Worm (Caenorhabditis elegans) whole organism, L4 larva: Measurements from ENCODE around the gene nlp-57.

Experiments
- D1046.2 ChIP-seq: fragments of 200-800 bp; sonication (Bioruptor generic); IDR thresholded peaks from 2 replicates; pipeline ENCODE4 v1.3.6; 2022; ENCODE audit warnings: missing genetic modification characterization, missing compliant biosample characterization
- F10B5.3 ChIP-seq: sonication (generic microtip); optimal IDR thresholded peaks from 2 replicates; lab custom pipeline; 2016; ENCODE audit warnings: mild to moderate bottlenecking, missing genetic modification characterization, missing compliant biosample characterization
- F37D6.2 ChIP-seq: sonication (generic microtip); optimal IDR thresholded peaks from 2 replicates; lab custom pipeline; 2016; ENCODE audit warnings: mild to moderate bottlenecking, missing genetic modification characterization, missing compliant biosample characterization
- F49E8.2 ChIP-seq: sonication (generic microtip); optimal IDR thresholded peaks from 2 replicates; lab custom pipeline; 2016; ENCODE audit warnings: missing compliant biosample characterization, mild to moderate bottlenecking, missing genetic modification characterization, borderline replicate concordance
- Y105C5A.15 ChIP-seq: fragments of 200-800 bp; sonication (Bioruptor generic); IDR thresholded peaks from 2 replicates; pipeline ENCODE4 v1.3.6; 2022; ENCODE audit warnings: missing genetic modification characterization, missing compliant biosample characterization
- ZK337.2 ChIP-seq: fragments of 200-800 bp; sonication (Bioruptor generic); IDR thresholded peaks from 2 replicates; pipeline ENCODE4 v1.3.6; 2022; ENCODE audit warnings: missing genetic modification reagents, missing genetic modification characterization, missing compliant biosample characterization
- aha-1 ChIP-seq: fragments of 150-350 bp; peaks from one replicate; lab custom pipeline; 2014; ENCODE audit warnings: missing biosample characterization, missing genetic modification characterization
- arid-1 ChIP-seq: fragments of 200-800 bp; sonication (Bioruptor generic); conservative IDR thresholded peaks from 2 replicates; pipeline ENCODE4 v1.3.6; 2022; ENCODE audit warnings: missing genetic modification reagents, missing genetic modification characterization, missing compliant biosample characterization
- ceh-44 ChIP-seq: fragments of 200-800 bp; sonication (Bioruptor generic); IDR thresholded peaks from 2 replicates; pipeline ENCODE4 v1.3.6; 2022; ENCODE audit warnings: missing genetic modification reagents, missing genetic modification characterization, missing compliant biosample characterization
- ctbp-1 ChIP-seq: fragments of 200-800 bp; sonication (Bioruptor generic); IDR thresholded peaks from 2 replicates; pipeline ENCODE4 v1.3.6; 2022; ENCODE audit warnings: missing genetic modification reagents, missing genetic modification characterization, missing compliant biosample characterization
- daf-12 ChIP-seq: fragments of 150-350 bp; optimal IDR thresholded peaks from 2 replicates; lab custom pipeline; 2014; ENCODE audit warnings: missing biosample characterization, missing genetic modification reagents, missing genetic modification characterization
- daf-8 ChIP-seq: fragments of 200-800 bp; sonication (Bioruptor generic); IDR thresholded peaks from 2 replicates; pipeline ENCODE4 v1.3.6; 2022; ENCODE audit warnings: missing genetic modification characterization, missing compliant biosample characterization
- dmd-6 ChIP-seq: fragments of 200-800 bp; sonication (Bioruptor generic); IDR thresholded peaks from 2 replicates; pipeline ENCODE4 v1.3.6; 2022; ENCODE audit warnings: missing genetic modification reagents, missing genetic modification characterization, missing compliant biosample characterization
- egl-43 ChIP-seq: fragments of 200-800 bp; sonication (Bioruptor generic); IDR thresholded peaks from 2 replicates; pipeline ENCODE4 v1.3.6; 2022; ENCODE audit warnings: missing genetic modification reagents, missing genetic modification characterization, missing compliant biosample characterization
- hlh-11 ChIP-seq: fragments of 200-800 bp; sonication (Bioruptor generic); optimal IDR thresholded peaks from 2 replicates; lab custom pipeline; 2018; ENCODE audit warnings: mild to moderate bottlenecking, missing genetic modification characterization, missing compliant biosample characterization
- hlh-30 ChIP-seq: sonication (generic microtip); optimal IDR thresholded peaks from 2 replicates; lab custom pipeline; 2017; ENCODE audit warnings: antibody characterized with exemption, mild to moderate bottlenecking, missing genetic modification characterization, missing compliant biosample characterization; ENCODE audit not compliant: insufficient read depth
- hmg-1.1 ChIP-seq: fragments of 200-800 bp; sonication (Bioruptor generic); IDR thresholded peaks from 2 replicates; pipeline ENCODE4 v1.3.6; 2022; ENCODE audit warnings: missing genetic modification reagents, missing genetic modification characterization, missing compliant biosample characterization
- lim-7 ChIP-seq: fragments of 200-800 bp; sonication (Bioruptor generic); IDR thresholded peaks from 2 replicates; pipeline ENCODE4 v1.3.6; 2022; ENCODE audit warnings: missing genetic modification characterization, missing compliant biosample characterization
- lin-15B ChIP-seq: fragments of 150-350 bp; sonication (generic microtip); optimal IDR thresholded peaks from 3 replicates; lab custom pipeline; 2014; ENCODE audit warnings: missing biosample characterization, missing genetic modification characterization
- lin-29 ChIP-seq: fragments of 200-800 bp; sonication (Bioruptor generic); IDR thresholded peaks from 2 replicates; pipeline ENCODE4 v1.3.6; 2022; ENCODE audit warnings: missing genetic modification reagents, missing genetic modification characterization, missing compliant biosample characterization
- lin-39 ChIP-seq: fragments of 150-350 bp; optimal IDR thresholded peaks from 2 replicates; lab custom pipeline; 2014; ENCODE audit warnings: missing biosample characterization, missing genetic modification reagents, missing genetic modification characterization
- lir-3 ChIP-seq: sonication (generic microtip); optimal IDR thresholded peaks from 2 replicates; lab custom pipeline; 2016; ENCODE audit warnings: mild to moderate bottlenecking, missing genetic modification characterization, missing compliant biosample characterization
- madf-9 ChIP-seq: fragments of 200-800 bp; sonication (Bioruptor generic); conservative IDR thresholded peaks from 2 replicates; pipeline ENCODE4 v1.3.6; 2022; ENCODE audit warnings: missing genetic modification reagents, missing genetic modification characterization, missing compliant biosample characterization
- mdl-1 ChIP-seq, 2 experiments: fragments of 150-350 bp in 1 of 2; sonication (generic microtip) in 1 of 2; optimal IDR thresholded peaks; 2 replicates each; lab custom pipeline; 2014 to 2017; ENCODE audit warnings: missing biosample characterization in 2 of 2, missing genetic modification characterization in 2 of 2
- mxl-3 ChIP-seq: fragments of 200-800 bp; sonication (Bioruptor generic); optimal IDR thresholded peaks from 2 replicates; lab custom pipeline; 2018; ENCODE audit warnings: mild to moderate bottlenecking, missing genetic modification characterization, missing compliant biosample characterization
- nhr-28 ChIP-seq: fragments of 150-350 bp; optimal IDR thresholded peaks from 2 replicates; lab custom pipeline; 2014; ENCODE audit warnings: missing biosample characterization, missing genetic modification characterization
- pha-4 ChIP-seq, 2 experiments: fragments of 150-350 bp in 1 of 2; fragments of 200-800 bp in 1 of 2; sonication (Bioruptor generic) in 1 of 2; IDR thresholded peaks in 1 of 2; optimal IDR thresholded peaks in 1 of 2; 2 replicates each; pipeline versions ENCODE4 v1.3.6 to Lab custom; 2014 to 2022; ENCODE audit warnings: missing genetic modification characterization in 2 of 2, missing genetic modification reagents in 2 of 2, missing biosample characterization in 1 of 2, missing compliant biosample characterization in 1 of 2
- saeg-2 ChIP-seq: fragments of 200-800 bp; sonication (Bioruptor generic); IDR thresholded peaks from 2 replicates; pipeline ENCODE4 v1.3.6; 2022; ENCODE audit warnings: missing genetic modification reagents, missing genetic modification characterization, missing compliant biosample characterization
- snpc-1.2 ChIP-seq: fragments of 200-800 bp; sonication (Bioruptor generic); IDR thresholded peaks from 2 replicates; pipeline ENCODE4 v1.3.6; 2022; ENCODE audit warnings: missing genetic modification reagents, missing genetic modification characterization, missing compliant biosample characterization
- snpc-4 ChIP-seq: fragments of 150-350 bp; optimal IDR thresholded peaks from 2 replicates; lab custom pipeline; 2014; ENCODE audit warnings: missing biosample characterization, missing genetic modification characterization
- tag-97 ChIP-seq: fragments of 200-800 bp; sonication (Bioruptor generic); IDR thresholded peaks from 2 replicates; pipeline ENCODE4 v1.3.6; 2022; ENCODE audit warnings: missing genetic modification characterization, missing compliant biosample characterization
- tra-1 ChIP-seq: fragments of 200-800 bp; sonication (Bioruptor generic); IDR thresholded peaks from 2 replicates; pipeline ENCODE4 v1.3.6; 2022; ENCODE audit warnings: missing genetic modification reagents, missing genetic modification characterization, missing compliant biosample characterization
- unc-39 ChIP-seq: sonication (generic microtip); optimal IDR thresholded peaks from 2 replicates; lab custom pipeline; 2017; ENCODE audit warnings: missing biosample characterization, missing genetic modification characterization
- unc-62 ChIP-seq, 3 experiments: fragments of 150-350 bp in 1 of 3; sonication (generic microtip); optimal IDR thresholded peaks in 2 of 3; peaks in 1 of 3; 1 replicate in 1 of 3; 2 replicates in 2 of 3; lab custom pipeline; 2014 to 2017; ENCODE audit warnings: missing biosample characterization in 3 of 3, missing genetic modification characterization in 3 of 3, missing genetic modification reagents in 3 of 3, missing genotype in 1 of 3
- zag-1 ChIP-seq: fragments of 150-350 bp; optimal IDR thresholded peaks from 2 replicates; lab custom pipeline; 2014; ENCODE audit warnings: missing biosample characterization, missing genetic modification characterization
- zip-11 ChIP-seq: fragments of 200-800 bp; sonication (Bioruptor generic); IDR thresholded peaks from 2 replicates; pipeline ENCODE4 v1.3.6; 2022; ENCODE audit warnings: missing genetic modification characterization, missing compliant biosample characterization
- zip-2 ChIP-seq: fragments of 150-350 bp; optimal IDR thresholded peaks from 2 replicates; lab custom pipeline; 2014; ENCODE audit warnings: missing biosample characterization, missing genetic modification characterization
- ztf-11 ChIP-seq: fragments of 150-350 bp; optimal IDR thresholded peaks from 2 replicates; lab custom pipeline; 2014; ENCODE audit warnings: missing biosample characterization, missing genetic modification characterization
- ztf-7 ChIP-seq: fragments of 150-350 bp; optimal IDR thresholded peaks from 2 replicates; lab custom pipeline; 2014; ENCODE audit warnings: missing biosample characterization, missing genetic modification characterization

Gene nlp-57

DNA sequence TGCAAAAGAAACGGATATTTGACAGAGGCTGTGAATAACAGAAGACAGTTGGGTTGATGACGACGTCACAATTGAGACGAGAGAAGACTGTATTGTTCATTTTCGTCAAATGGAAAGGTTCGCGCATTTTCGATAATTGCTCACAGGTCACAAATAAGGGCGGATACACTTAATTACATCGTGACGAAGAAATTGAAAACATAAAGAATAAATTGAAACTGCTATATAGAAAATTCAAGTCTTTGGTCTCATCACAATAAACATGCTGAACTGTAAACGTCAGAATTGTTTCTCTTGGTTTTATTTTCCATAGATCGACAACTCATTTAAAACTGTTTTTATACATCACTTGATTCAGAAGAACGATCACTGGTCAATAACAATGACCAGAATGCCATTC, 10.0 kb downstream of the nlp-57 start, which contains the start of gene ZK455.5:
TSS of gene ZK455.5 (minus strand) at position 101 of the 400 bp plus-strand sequence.
- TF ChIP-seq ctbp-1 (GFP tag; lab: Robert Waterston, UW) (no peak), mxl-3 (GFP tag; lab: Kevin White, UChicago) (no peak), mdl-1 (tag; optimal IDR thresholded peaks at IDR 0.05; lab: Kevin White, UChicago) (no peak), hmg-1.1 (no peak), ceh-44 (GFP tag; lab: Robert Waterston, UW) (no peak), unc-39 (tag; lab: Kevin White, UChicago) (no peak)

DNA sequence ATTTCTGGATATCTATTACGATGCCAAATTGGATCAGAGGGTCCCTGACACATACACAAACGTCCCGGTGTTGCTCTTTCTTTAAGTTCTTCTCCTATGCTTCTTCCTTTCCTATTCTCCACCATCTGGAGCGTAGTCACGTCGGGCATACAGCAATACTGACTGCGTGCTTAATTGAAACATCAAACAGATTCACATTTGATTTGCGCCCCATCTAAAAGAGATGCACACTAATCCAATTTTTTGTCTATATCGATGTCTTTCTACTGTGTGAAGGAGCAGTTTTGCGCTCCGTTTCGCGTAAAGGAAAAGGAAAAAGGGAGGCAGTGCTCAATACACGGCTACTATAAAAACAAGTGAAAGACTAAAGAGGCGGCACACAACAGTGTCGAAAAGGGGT, 11.9 kb downstream of the nlp-57 start:
- TF ChIP-seq madf-9 (GFP tag; lab: Robert Waterston, UW) (no peak), hlh-11 (tag; lab: Kevin White, UChicago) (no peak), saeg-2 (GFP tag; lab: Robert Waterston, UW) (no peak), hlh-30 (tag; lab: Kevin White, UChicago) (no peak), lir-3 (tag; lab: Kevin White, UChicago) (no peak), ZK337.2 (GFP tag; lab: Robert Waterston, UW) (no peak), F10B5.3 (tag; lab: Kevin White, UChicago) (no peak), lin-15B (no peak), tra-1 (GFP tag; lab: Robert Waterston, UW) (no peak), lim-7 (GFP tag; lab: Robert Waterston, UW) (no peak), ctbp-1 (GFP tag; lab: Robert Waterston, UW) (no peak), nhr-28 (tag; lab: Kevin White, UChicago) (no peak), F37D6.2 (tag; lab: Kevin White, UChicago) (no peak), zip-11 (no peak), daf-8 (GFP tag; lab: Robert Waterston, UW) (no peak)

DNA sequence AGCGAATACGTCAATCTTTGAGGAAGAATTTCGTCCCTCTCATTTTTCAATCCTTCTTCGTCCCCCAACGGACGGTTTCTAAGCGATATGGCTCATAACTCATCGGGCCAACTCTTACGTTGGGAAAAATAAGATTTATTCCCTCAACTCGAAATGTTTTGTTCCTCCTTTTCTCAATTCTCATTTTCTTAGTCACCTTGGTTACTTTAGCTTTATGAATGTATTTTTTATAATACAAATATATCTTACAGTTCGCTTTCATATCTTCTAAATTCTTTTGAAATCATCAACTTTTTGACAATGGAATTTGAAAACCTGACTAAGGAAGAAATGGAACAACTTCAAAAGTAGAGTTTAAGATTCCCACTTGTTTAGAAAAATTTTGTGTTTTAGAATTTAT, 12.6 kb downstream of the nlp-57 start, which contains the start of gene npr-9:
TSS of gene npr-9 (plus strand) at position 301 of the 400 bp plus-strand sequence.
- TF ChIP-seq snpc-1.2 (GFP tag; lab: Robert Waterston, UW) (no peak), aha-1 (tag; lab: Kevin White, UChicago) (peak; percentile 63), unc-62 (GFP tag; optimal IDR thresholded peaks at IDR 0.05 in 1 of 2; lab: Kevin White, UChicago) (peak in 1 of 2 experiments; percentile 13), unc-62 (tag; optimal IDR thresholded peaks at IDR 0.05; lab: Kevin White, UChicago) (no peak)

DNA sequence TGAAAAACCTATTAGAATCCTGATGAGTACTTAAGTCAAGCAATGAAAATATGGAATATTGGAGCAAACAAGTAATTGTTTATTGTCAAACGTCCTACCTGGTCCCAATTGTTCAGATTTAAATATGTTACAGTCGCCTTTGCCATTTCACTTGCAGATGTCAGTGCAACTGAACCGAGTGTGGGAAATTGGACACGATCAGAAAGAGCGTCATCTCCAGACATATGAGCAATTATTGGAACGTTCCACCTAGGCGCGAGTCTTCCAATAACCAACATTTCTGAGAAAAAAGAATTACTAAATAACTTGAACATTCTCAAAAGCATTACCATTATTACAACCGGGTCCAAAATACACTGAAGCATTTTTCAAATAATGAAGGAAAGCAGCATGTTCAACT, 20.2 kb downstream of the nlp-57 start:
- no peak for TF ChIP-seq zip-2 (tag; lab: Kevin White, UChicago)
- TF ChIP-seq aha-1 (tag; lab: Kevin White, UChicago), result peak; percentile 94

DNA sequence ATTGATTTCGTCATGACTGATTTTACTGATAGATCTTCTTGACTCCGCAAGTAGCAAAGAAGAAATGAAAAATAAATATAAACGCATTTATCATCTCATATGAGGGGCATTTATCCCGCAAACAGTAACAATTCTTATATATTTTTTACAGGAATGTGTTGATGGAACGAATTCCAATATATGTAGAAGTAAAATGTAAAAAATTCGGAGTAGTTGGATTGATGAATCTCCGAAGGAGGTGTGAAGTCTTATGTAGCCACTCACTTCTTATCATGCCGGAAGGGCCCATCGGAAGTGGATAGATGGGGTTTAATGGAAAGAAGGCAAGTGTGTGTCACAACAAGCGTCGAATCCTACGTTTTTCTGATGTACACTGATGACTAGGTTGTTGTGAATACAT, 20.9 kb downstream of the nlp-57 start, which contains the start of gene gcy-9:
TSS of gene gcy-9 (minus strand) at position 101 of the 400 bp plus-strand sequence.
- no peak for TF ChIP-seq snpc-4 (tag; lab: Kevin White, UChicago)
- TF ChIP-seq arid-1, result no peak
- TF ChIP-seq F49E8.2 (tag; lab: Kevin White, UChicago), result no peak
- no peak for TF ChIP-seq zag-1 (tag; lab: Kevin White, UChicago)
- TF ChIP-seq ctbp-1 (GFP tag; lab: Robert Waterston, UW), result no peak
- TF ChIP-seq lin-29 (GFP tag; lab: Robert Waterston, UW), result no peak
- TF ChIP-seq snpc-1.2 (GFP tag; lab: Robert Waterston, UW), result no peak
- no peak for TF ChIP-seq dmd-6 (GFP tag; lab: Robert Waterston, UW)
- TF ChIP-seq pha-4 (GFP tag; IDR thresholded peaks at IDR 0.05; lab: Robert Waterston, UW), result no peak
- TF ChIP-seq pha-4 (tag; optimal IDR thresholded peaks at IDR 0.05; lab: Kevin White, UChicago), result no peak
- no peak for TF ChIP-seq daf-12 (tag; lab: Kevin White, UChicago)
- TF ChIP-seq egl-43 (GFP tag; lab: Robert Waterston, UW), result no peak
- TF ChIP-seq lin-39, result no peak
- no peak for TF ChIP-seq ztf-7
- no peak for TF ChIP-seq ztf-11 (tag; lab: Kevin White, UChicago)
- TF ChIP-seq Y105C5A.15, result no peak
- TF ChIP-seq tag-97 (GFP tag; lab: Robert Waterston, UW), result no peak
- no peak for TF ChIP-seq D1046.2 (GFP tag; lab: Robert Waterston, UW)
